Fruit fly (Drosophila melanogaster) Kc167 (cell line): ENCODE data around the gene loco.

Experiments
- Myc ChIP-seq: fragments of >200 bp; optimal IDR thresholded peaks from 2 replicates; lab custom pipeline; 2017; ENCODE audit warnings: missing external identifiers
- Sin3A ChIP-seq: fragments of >200 bp; optimal IDR thresholded peaks from 2 replicates; lab custom pipeline; 2018; ENCODE audit warnings: missing external identifiers
- h ChIP-seq: fragments of >200 bp; optimal IDR thresholded peaks from 3 replicates; lab custom pipeline; 2018; ENCODE audit warnings: missing external identifiers
- insv ChIP-seq: fragments of >200 bp; optimal IDR thresholded peaks from 3 replicates; lab custom pipeline; 2018; ENCODE audit warnings: missing external identifiers
- psq ChIP-seq: fragments of >200 bp; optimal IDR thresholded peaks from 2 replicates; lab custom pipeline; 2017; ENCODE audit warnings: missing external identifiers
- ttk ChIP-seq: sonication (Bioruptor generic); optimal IDR thresholded peaks from 2 replicates; lab custom pipeline; 2017; ENCODE audit warnings: missing external identifiers

Gene loco

DNA sequence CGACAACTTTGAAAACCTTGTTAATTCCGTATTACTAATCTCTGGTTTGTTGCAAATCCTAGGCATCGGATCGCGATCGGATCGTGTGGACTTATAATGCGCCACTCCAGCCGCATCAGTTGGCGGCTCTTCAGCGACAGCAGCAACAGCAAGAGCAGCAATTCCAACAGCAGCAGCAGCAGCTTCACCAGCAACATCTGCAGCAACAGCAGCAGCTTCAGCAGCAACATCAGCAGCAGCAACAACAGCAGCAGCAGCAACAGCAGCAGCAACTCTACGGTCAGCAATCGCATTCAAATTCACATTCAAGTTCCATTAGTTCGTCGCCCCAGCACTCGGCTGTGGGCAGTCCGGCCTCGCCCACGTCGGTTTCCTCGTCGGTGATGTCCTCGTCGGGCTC is 36.4 kb downstream of the loco start:
- no peak for TF ChIP-seq psq (lab: Kevin White, UChicago)
- TF ChIP-seq insv (lab: Kevin White, UChicago): no peak
- no peak for TF ChIP-seq h (lab: Kevin White, UChicago)
- no peak for TF ChIP-seq Myc (lab: Kevin White, UChicago)
- no peak for TF ChIP-seq Sin3A (lab: Kevin White, UChicago)
- TF ChIP-seq ttk (lab: Kevin White, UChicago): no peak

DNA sequence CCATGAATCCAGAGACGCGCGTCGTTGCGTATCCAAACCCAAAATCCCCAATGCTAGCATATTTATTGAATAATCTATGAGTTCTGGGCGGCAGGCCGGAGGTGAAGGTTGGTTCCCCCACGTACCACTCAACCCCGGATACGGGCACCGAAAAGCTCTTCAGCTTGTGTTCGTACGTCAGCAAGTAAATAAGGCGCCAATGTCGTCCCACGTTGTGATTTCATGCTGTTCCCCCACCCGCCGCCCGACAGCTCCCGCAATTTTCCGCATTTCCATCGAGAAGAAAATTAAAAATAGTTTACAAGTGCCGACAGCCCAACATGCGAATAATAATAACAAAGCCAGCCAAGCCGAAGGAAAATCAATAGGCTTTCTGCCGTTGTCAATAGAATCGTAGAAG is 40.4 kb downstream of the loco start:
- TF ChIP-seq h (lab: Kevin White, UChicago) (no peak), Sin3A (lab: Kevin White, UChicago) (no peak), insv (lab: Kevin White, UChicago) (no peak), ttk (lab: Kevin White, UChicago) (no peak)

DNA sequence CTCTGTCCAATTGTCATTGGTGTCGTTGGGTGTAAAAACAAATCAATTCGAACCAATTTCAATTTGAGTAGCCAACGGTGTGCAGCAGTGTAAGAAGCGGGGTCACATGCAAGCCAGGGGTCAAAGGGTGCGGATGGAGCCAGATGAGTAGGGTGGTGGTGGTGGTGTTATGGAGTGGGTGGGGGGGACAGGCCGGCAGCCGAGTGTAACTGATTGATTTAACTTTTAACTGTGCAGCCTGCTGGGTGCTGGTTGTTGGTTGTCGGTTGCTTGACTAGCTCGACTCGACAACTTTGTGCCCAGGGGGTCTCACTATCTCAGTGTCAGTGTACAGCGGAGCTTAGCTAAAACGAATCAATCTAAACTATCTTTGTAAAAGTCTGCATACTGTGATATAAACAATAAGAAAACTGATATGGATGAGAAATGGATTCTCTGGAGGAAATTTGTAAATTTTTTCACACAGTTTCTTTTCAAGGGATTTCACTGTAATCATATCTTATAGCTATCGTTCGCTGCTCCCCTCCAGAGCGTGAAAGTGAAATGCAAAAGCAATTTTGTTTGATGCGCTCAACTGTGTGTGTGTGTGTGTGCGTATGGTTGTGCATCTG is 41.7 kb downstream of the loco start:
- no peak for TF ChIP-seq Sin3A (lab: Kevin White, UChicago)
- TF ChIP-seq ttk (lab: Kevin White, UChicago): no peak
- TF ChIP-seq insv (lab: Kevin White, UChicago): no peak
- no peak for TF ChIP-seq Myc (lab: Kevin White, UChicago)
- TF ChIP-seq h (lab: Kevin White, UChicago): no peak
- TF ChIP-seq psq (lab: Kevin White, UChicago): no peak

- TF ChIP-seq Myc (lab: Kevin White, UChicago) (no peak), h (lab: Kevin White, UChicago) (no peak), Sin3A (lab: Kevin White, UChicago) (no peak), insv (lab: Kevin White, UChicago) (no peak), ttk (lab: Kevin White, UChicago) (no peak), psq (lab: Kevin White, UChicago) (no peak)
These were observed 42.7 kb downstream of the loco start for dm6 chr3R:22596450-22596849.

dm6 chr3R:22595293-22595868 is 43.8 kb downstream of the loco start:
- TF ChIP-seq insv (lab: Kevin White, UChicago) (no peak), psq (lab: Kevin White, UChicago) (no peak), h (lab: Kevin White, UChicago) (no peak), ttk (lab: Kevin White, UChicago) (no peak), Sin3A (lab: Kevin White, UChicago) (no peak), Myc (lab: Kevin White, UChicago) (no peak)

DNA sequence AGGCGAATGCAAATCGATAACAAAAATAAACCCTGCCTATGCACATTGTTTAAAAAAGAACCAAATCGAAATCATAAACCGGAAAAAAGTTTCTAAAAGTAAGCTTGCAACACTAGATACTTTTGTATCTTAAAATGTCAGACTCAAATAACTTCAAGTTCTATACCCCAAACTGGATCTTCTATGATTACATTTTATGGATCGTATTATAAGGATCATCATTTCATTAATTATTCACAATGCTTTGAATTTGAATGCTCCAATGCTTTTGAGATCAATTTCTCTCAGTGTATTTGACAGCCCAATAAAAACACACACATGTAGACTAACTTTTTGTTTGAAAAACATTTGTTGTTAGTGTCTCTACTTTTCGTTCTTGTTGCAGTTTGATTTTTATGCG is 44.9 kb downstream of the loco start:
- TF ChIP-seq psq (lab: Kevin White, UChicago) (no peak), ttk (lab: Kevin White, UChicago) (no peak), Myc (lab: Kevin White, UChicago) (no peak), insv (lab: Kevin White, UChicago) (no peak), h (lab: Kevin White, UChicago) (no peak), Sin3A (lab: Kevin White, UChicago) (no peak)

dm6 chr3R:22590668-22591275 is 48.4 kb downstream of the loco start:
- TF ChIP-seq Sin3A (lab: Kevin White, UChicago): no peak
- TF ChIP-seq h (lab: Kevin White, UChicago): no peak
- TF ChIP-seq Myc (lab: Kevin White, UChicago): no peak
- no peak for TF ChIP-seq insv (lab: Kevin White, UChicago)
- TF ChIP-seq psq (lab: Kevin White, UChicago): no peak
- no peak for TF ChIP-seq ttk (lab: Kevin White, UChicago)

- TF ChIP-seq Sin3A (lab: Kevin White, UChicago) (no peak), ttk (lab: Kevin White, UChicago) (no peak), h (lab: Kevin White, UChicago) (no peak), psq (lab: Kevin White, UChicago) (no peak), insv (lab: Kevin White, UChicago) (no peak), Myc (lab: Kevin White, UChicago) (no peak)
These were observed 49.9 kb downstream of the loco start for dm6 chr3R:22589311-22589710.

dm6 chr3R:22588756-22589155 is 50.4 kb downstream of the loco start:
- no peak for TF ChIP-seq Myc (lab: Kevin White, UChicago)
- no peak for TF ChIP-seq psq (lab: Kevin White, UChicago)
- no peak for TF ChIP-seq h (lab: Kevin White, UChicago)
- TF ChIP-seq ttk (lab: Kevin White, UChicago): no peak
- no peak for TF ChIP-seq Sin3A (lab: Kevin White, UChicago)
- TF ChIP-seq insv (lab: Kevin White, UChicago): no peak

- TF ChIP-seq insv (lab: Kevin White, UChicago): no peak
- no peak for TF ChIP-seq psq (lab: Kevin White, UChicago)
- no peak for TF ChIP-seq ttk (lab: Kevin White, UChicago)
- no peak for TF ChIP-seq Sin3A (lab: Kevin White, UChicago)
- TF ChIP-seq Myc (lab: Kevin White, UChicago): no peak
- no peak for TF ChIP-seq h (lab: Kevin White, UChicago)
These were observed 51.7 kb downstream of the loco start, which contains the start of gene Efa6 for dm6 chr3R:22587419-22587963. Gene Efa6, plus strand, starts transcription at chr3R:22587755.

DNA sequence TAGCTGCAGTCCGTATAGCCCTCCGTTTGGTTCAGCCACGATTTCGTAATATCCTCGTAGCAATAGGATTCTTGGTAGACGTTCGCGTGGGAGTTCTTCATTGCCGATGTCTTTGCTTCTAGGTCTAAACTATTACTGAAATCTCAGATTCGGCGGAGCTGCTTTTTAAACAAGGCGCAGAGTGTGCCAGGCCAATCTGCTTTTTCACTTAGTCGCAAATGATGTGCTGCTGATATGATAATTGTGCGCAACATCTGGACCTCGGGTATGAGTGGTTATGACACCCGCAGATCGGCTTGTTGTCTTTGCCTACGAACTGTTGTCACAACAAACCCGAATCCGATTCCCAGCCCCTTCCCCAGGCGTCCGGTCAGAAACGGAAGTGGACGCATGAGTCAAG is 52.7 kb downstream of the loco start, which contains the start of gene btn:
Gene btn, minus strand, starts transcription at position 101 of the 400 bp plus-strand sequence.
- TF ChIP-seq psq (lab: Kevin White, UChicago) (no peak), Myc (lab: Kevin White, UChicago) (no peak), h (lab: Kevin White, UChicago) (no peak), insv (lab: Kevin White, UChicago) (no peak), Sin3A (lab: Kevin White, UChicago) (no peak), ttk (lab: Kevin White, UChicago) (no peak)
